Worm (Caenorhabditis elegans) whole organism, early embryonic: Measurements from ENCODE around the gene pat-9.

Experiments used
- aly-1 ChIP-seq: sonication (generic microtip); optimal IDR thresholded peaks from 2 replicates; lab custom pipeline; 2016; ENCODE audit warnings: missing genetic modification characterization, missing compliant biosample characterization
- scrt-1 ChIP-seq: fragments of 200-800 bp; sonication (Bioruptor generic); IDR thresholded peaks from 2 replicates; pipeline ENCODE4 v1.3.6; 2022; ENCODE audit warnings: missing genetic modification characterization, missing compliant biosample characterization

DNA sequence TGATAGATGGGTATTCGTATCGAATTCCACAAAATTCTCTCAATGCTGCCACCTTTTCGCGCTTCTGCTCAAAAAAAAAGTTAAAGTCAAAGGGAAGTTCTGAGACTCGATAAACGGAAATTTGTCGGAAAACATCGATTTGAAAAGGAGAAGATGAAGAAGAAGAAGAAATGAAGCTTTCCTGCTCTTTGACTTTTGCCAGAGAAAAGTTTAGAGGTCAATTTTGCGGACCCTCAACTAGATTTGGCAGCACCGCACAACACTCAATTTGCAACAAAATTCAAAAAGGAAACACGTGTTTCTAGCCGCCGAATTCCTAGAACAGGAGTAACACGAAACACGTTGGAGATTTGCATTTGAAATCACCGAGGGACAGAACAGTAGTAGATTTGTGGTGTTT lies 51.4 kb downstream of the pat-9 start:
- no peak for TF ChIP-seq aly-1 (tag; lab: Kevin White, UChicago)
- no peak for TF ChIP-seq scrt-1 (GFP tag; lab: Robert Waterston, UW)
